Fruit fly (Drosophila melanogaster) whole organism, wandering third instar larva: ENCODE data around the gene Grx1.

ENCODE experiments used
- CG32264 ChIP-seq: fragments of 200-800 bp; sonication (Bioruptor generic); optimal IDR thresholded peaks from 2 replicates; lab custom pipeline; 2016; ENCODE audit warnings: missing biosample characterization, missing genetic modification characterization
- CG9705 ChIP-seq: fragments of 200-800 bp; sonication (Bioruptor generic); optimal IDR thresholded peaks from 2 replicates; lab custom pipeline; 2018; ENCODE audit warnings: missing biosample characterization, mild to moderate bottlenecking, missing genetic modification characterization
- Dfd ChIP-seq: fragments of >200 bp; optimal IDR thresholded peaks from 2 replicates; lab custom pipeline; 2017; ENCODE audit warnings: missing biosample characterization, missing genetic modification characterization
- Dif ChIP-seq: fragments of 200-275, 200-300 bp; sonication (Bioruptor generic); optimal IDR thresholded peaks from 2 replicates; lab custom pipeline; 2018; ENCODE audit warnings: missing biosample characterization, missing genetic modification characterization; ENCODE audit not compliant: partially characterized antibody
- GATAd ChIP-seq: sonication (Bioruptor generic); optimal IDR thresholded peaks from 2 replicates; lab custom pipeline; 2016; ENCODE audit warnings: missing biosample characterization, missing genetic modification characterization
- HLH106 ChIP-seq: fragments of 200-800 bp; optimal IDR thresholded peaks from 3 replicates; lab custom pipeline; 2019; ENCODE audit warnings: missing biosample characterization, mild to moderate bottlenecking, missing genetic modification characterization, moderate library complexity
- Hnf4 ChIP-seq: fragments of 200-800 bp; sonication (Bioruptor generic); optimal IDR thresholded peaks from 2 replicates; lab custom pipeline; 2016; ENCODE audit warnings: missing biosample characterization, mild to moderate bottlenecking, missing genetic modification characterization
- Hr83 ChIP-seq: fragments of 200-300 bp; sonication (Bioruptor generic); optimal IDR thresholded peaks from 2 replicates; lab custom pipeline; 2016; ENCODE audit warnings: missing biosample characterization, mild to moderate bottlenecking, missing genetic modification characterization, moderate library complexity; ENCODE audit not compliant: poor library complexity, severe bottlenecking
- Jra ChIP-seq: sonication (Bioruptor generic); optimal IDR thresholded peaks from 2 replicates; lab custom pipeline; 2016; ENCODE audit warnings: missing biosample characterization, missing genetic modification characterization
- Mio ChIP-seq: sonication (Bioruptor generic); optimal IDR thresholded peaks from 2 replicates; lab custom pipeline; 2016; ENCODE audit warnings: missing biosample characterization, missing genetic modification characterization
- N ChIP-seq: fragments of >200 bp; optimal IDR thresholded peaks from 2 replicates; lab custom pipeline; 2018; ENCODE audit warnings: missing biosample characterization, missing external identifiers, missing genetic modification characterization
- Rel ChIP-seq, 2 experiments: fragments of 200-800 bp; sonication (Bioruptor generic) in 1 of 2; optimal IDR thresholded peaks; 2 replicates in 1 of 2; 3 replicates in 1 of 2; lab custom pipeline; 2016 to 2019; ENCODE audit warnings: mild to moderate bottlenecking in 2 of 2, missing biosample characterization in 2 of 2, missing genetic modification characterization in 2 of 2, moderate library complexity in 1 of 2
- Sp1 ChIP-seq: fragments of 200-800 bp; sonication (Bioruptor generic); optimal IDR thresholded peaks from 3 replicates; lab custom pipeline; 2019; ENCODE audit warnings: missing biosample characterization, mild to moderate bottlenecking, missing genetic modification characterization, moderate library complexity
- Vsx2 ChIP-seq: fragments of 200-300, 225-300 bp; sonication (Bioruptor generic); optimal IDR thresholded peaks from 2 replicates; lab custom pipeline; 2018; ENCODE audit warnings: missing biosample characterization, missing genetic modification characterization; ENCODE audit not compliant: partially characterized antibody
- br ChIP-seq: fragments of 200-800 bp; sonication (Bioruptor generic); optimal IDR thresholded peaks from 2 replicates; lab custom pipeline; 2016; ENCODE audit warnings: missing biosample characterization, missing genetic modification characterization
- brk ChIP-seq: fragments of 200-800 bp; sonication (Bioruptor generic); optimal IDR thresholded peaks from 2 replicates; lab custom pipeline; 2016; ENCODE audit warnings: missing biosample characterization, mild to moderate bottlenecking, missing genetic modification characterization
- dl ChIP-seq, 2 experiments: fragments of 175-275, 200-275 bp in 1 of 2; fragments of 200-275 bp in 1 of 2; sonication (Bioruptor generic); optimal IDR thresholded peaks; lab custom pipeline; 2018; ENCODE audit warnings: mild to moderate bottlenecking in 2 of 2, missing biosample characterization in 2 of 2, missing genetic modification characterization in 2 of 2, moderate library complexity in 2 of 2; ENCODE audit not compliant: partially characterized antibody in 2 of 2, insufficient read depth in 1 of 2
- ey ChIP-seq: fragments of 200-800 bp; sonication (Bioruptor generic); optimal IDR thresholded peaks from 2 replicates; lab custom pipeline; 2016; ENCODE audit warnings: missing biosample characterization, missing genetic modification characterization
- foxo ChIP-seq, 2 experiments: fragments of 200-800 bp; sonication (Bioruptor generic); optimal IDR thresholded peaks; 2 replicates in 1 of 2; 3 replicates in 1 of 2; lab custom pipeline; 2016 to 2017; ENCODE audit warnings: missing biosample characterization in 2 of 2, missing genetic modification characterization in 2 of 2
- fru ChIP-seq: fragments of 200-800 bp; sonication (Bioruptor generic); optimal IDR thresholded peaks from 3 replicates; lab custom pipeline; 2016; ENCODE audit warnings: missing biosample characterization, mild to moderate bottlenecking, missing genetic modification characterization
- h ChIP-seq: fragments of 200-800 bp; sonication (Bioruptor generic); optimal IDR thresholded peaks from 3 replicates; lab custom pipeline; 2016; ENCODE audit warnings: missing biosample characterization, mild to moderate bottlenecking, missing genetic modification characterization
- jim ChIP-seq: fragments of 175-275, 200-325 bp; sonication (Bioruptor generic); optimal IDR thresholded peaks from 2 replicates; lab custom pipeline; 2016; ENCODE audit warnings: missing biosample characterization, mild to moderate bottlenecking, missing genetic modification characterization
- lola ChIP-seq: fragments of >200 bp; optimal IDR thresholded peaks from 2 replicates; lab custom pipeline; 2017; ENCODE audit warnings: missing biosample characterization, missing genetic modification characterization
- pan ChIP-seq: fragments of >200 bp; optimal IDR thresholded peaks from 2 replicates; lab custom pipeline; 2017
- psq ChIP-seq: fragments of 200-800 bp; sonication (Bioruptor generic); optimal IDR thresholded peaks from 3 replicates; lab custom pipeline; 2017; ENCODE audit warnings: missing biosample characterization, mild to moderate bottlenecking, missing genetic modification characterization, moderate library complexity
- sage ChIP-seq: fragments of 200-800 bp; sonication (Bioruptor generic); optimal IDR thresholded peaks from 2 replicates; lab custom pipeline; 2016; ENCODE audit warnings: missing biosample characterization, mild to moderate bottlenecking, missing genetic modification characterization
- sv ChIP-seq: fragments of 200-800 bp; sonication (Bioruptor generic); optimal IDR thresholded peaks from 3 replicates; lab custom pipeline; 2016; ENCODE audit warnings: missing biosample characterization, missing genetic modification characterization
- tai ChIP-seq: sonication (Bioruptor generic); optimal IDR thresholded peaks from 2 replicates; lab custom pipeline; 2016; ENCODE audit warnings: missing biosample characterization, missing genetic modification characterization
- usp ChIP-seq: fragments of >200 bp; optimal IDR thresholded peaks from 2 replicates; lab custom pipeline; 2017; ENCODE audit warnings: missing biosample characterization, missing genetic modification characterization
- woc ChIP-seq: sonication (Bioruptor generic); optimal IDR thresholded peaks from 2 replicates; lab custom pipeline; 2016; ENCODE audit warnings: missing biosample characterization, mild to moderate bottlenecking, missing genetic modification characterization

The Grx1 gene

DNA sequence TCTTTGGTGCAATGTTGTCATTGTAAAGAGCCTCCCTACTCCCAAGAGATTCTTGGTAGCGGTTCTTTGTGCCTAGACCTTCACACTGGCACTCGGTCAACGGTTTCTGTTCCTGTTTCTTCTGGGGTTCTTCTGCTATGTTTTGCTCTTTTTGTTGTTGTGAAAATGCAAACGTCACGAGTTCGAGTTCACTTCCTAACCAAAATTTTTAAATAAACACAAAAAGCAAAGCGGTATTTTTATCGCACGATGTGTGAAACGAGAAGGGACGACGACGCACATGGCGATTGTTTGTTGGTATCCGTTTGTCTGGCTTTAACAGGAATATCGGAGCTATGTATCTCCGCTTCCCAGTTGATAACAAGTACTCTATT, 29.0 kb upstream of the Grx1 start:
- TF ChIP-seq Mio (GFP tag; lab: Kevin White, UChicago), result no peak
- TF ChIP-seq dl (GFP tag; optimal IDR thresholded peaks at IDR 0.05; lab: Kevin White, UChicago; ENCODE audit: insufficient read depth in 1 of 2, partially characterized antibody in 2 of 2), result no peak
- no peak for TF ChIP-seq sv (GFP tag; lab: Kevin White, UChicago)
- no peak for TF ChIP-seq pan
- TF ChIP-seq N (GFP tag; lab: Kevin White, UChicago), result no peak
- TF ChIP-seq CG9705 (GFP tag; lab: Kevin White, UChicago), result no peak

DNA sequence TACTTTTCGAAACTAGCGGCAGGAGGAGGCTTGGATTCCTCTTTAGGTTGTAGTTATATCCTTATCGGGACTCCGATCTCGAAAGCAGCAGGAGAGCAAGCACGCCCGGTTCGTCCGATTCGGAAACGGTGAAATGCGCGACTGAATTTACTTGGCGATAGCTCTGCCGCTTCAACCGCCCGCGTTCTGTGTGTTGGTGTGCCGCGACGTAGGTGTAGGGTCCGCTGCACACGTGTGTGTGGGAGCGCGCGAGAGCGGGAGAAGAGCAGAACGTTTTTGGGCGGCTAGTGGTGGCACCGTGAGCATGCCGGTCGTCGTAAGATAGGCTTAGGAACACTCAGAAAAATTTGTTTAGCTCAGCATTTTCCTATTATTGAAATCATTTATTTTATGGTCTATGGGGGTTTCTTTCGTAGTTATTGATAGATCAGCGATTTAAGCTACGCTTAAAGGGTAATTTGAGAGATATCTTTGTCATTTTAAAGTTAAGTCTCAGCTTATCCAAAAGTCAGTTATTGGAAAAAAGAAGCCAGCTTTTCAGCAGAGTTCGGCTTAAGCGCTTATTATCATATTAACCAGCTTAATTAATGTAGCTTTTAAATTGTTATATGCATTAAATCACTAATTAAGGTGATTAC, 28.5 kb upstream of the Grx1 start:
- TF ChIP-seq psq (GFP tag; lab: Kevin White, UChicago), result no peak
- peak; percentile 40 for TF ChIP-seq ey
- peak; percentile 14 for TF ChIP-seq HLH106 (tag; lab: Kevin White, UChicago)
- peak; percentile 35 for TF ChIP-seq h
- TF ChIP-seq Hnf4, result peak; percentile 24
- peak in 1 of 2 experiments; percentile 18 for TF ChIP-seq foxo (GFP tag; optimal IDR thresholded peaks at IDR 0.05; lab: Kevin White, UChicago)
- TF ChIP-seq woc (GFP tag; lab: Kevin White, UChicago), result peak; percentile 61
- no peak for TF ChIP-seq lola (GFP tag; lab: Kevin White, UChicago)
- peak; percentile 71 for TF ChIP-seq Dif (GFP tag; lab: Kevin White, UChicago)
- no peak for TF ChIP-seq brk
- no peak for TF ChIP-seq Vsx2
- TF ChIP-seq Rel (GFP tag; optimal IDR thresholded peaks at IDR 0.05; lab: Kevin White, UChicago), result no peak
- peak; percentile 43 for TF ChIP-seq Rel (tag; optimal IDR thresholded peaks at IDR 0.05; lab: Kevin White, UChicago)
- peak; percentile 56 for TF ChIP-seq N (GFP tag; lab: Kevin White, UChicago)
- peak; percentile 83 for TF ChIP-seq Hr83 (GFP tag; lab: Kevin White, UChicago)
- peak; percentile 5 for TF ChIP-seq br (GFP tag; lab: Kevin White, UChicago)
- no peak for TF ChIP-seq Jra
- no peak for TF ChIP-seq GATAd (GFP tag; lab: Kevin White, UChicago)
- peak; percentile 43 for TF ChIP-seq fru (GFP tag; lab: Kevin White, UChicago)
- peak; percentile 7 for TF ChIP-seq tai

DNA sequence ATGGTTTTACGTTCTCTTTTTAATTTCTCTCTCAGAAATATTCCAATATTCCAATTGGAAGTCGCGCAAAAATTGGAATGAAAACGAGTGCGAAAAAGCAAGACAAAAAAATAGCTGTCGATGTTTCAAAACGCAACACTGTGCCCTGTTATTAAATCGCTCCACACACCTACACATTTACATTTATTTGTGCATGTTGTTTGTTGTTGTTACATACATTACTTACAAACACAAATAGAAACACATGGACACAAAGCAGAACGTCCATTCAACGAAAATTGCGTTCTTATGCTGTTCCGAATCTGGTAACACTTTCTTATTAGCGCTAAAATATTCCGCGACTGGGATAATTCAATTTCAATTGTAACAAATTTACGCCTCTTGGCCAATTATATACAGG, 27.8 kb upstream of the Grx1 start:
- TF ChIP-seq CG32264 (no peak), jim (GFP tag; lab: Kevin White, UChicago) (no peak), pan (no peak), Hnf4 (no peak), N (GFP tag; lab: Kevin White, UChicago) (no peak), usp (GFP tag; lab: Kevin White, UChicago) (no peak), HLH106 (tag; lab: Kevin White, UChicago) (no peak), Sp1 (no peak), woc (GFP tag; lab: Kevin White, UChicago) (no peak), GATAd (GFP tag; lab: Kevin White, UChicago) (no peak), brk (no peak), ey (no peak), dl (GFP tag; optimal IDR thresholded peaks at IDR 0.05; lab: Kevin White, UChicago; ENCODE audit: insufficient read depth in 1 of 2, partially characterized antibody in 2 of 2) (no peak)

DNA sequence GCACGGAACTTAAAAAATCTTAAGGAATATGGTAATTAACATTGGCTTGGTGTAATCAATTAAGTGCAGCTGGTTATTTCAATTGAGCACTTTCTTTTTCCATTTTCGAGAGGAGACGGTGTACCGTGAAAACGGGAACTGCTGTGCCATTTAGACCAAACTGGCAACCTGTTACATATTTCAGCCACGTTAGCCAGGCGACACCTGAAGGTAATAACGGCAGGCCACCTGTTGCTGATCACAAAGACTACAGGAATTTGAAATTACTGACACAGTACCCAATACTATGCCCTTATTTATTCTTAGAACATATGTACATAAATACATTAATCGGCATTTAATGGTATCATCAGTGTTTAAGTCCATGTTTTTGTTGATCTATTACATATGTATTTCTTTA, 26.8 kb upstream of the Grx1 start:
- TF ChIP-seq sage (GFP tag; lab: Kevin White, UChicago) (no peak), Sp1 (no peak), h (no peak), ey (no peak), Vsx2 (no peak), psq (GFP tag; lab: Kevin White, UChicago) (no peak), sv (GFP tag; lab: Kevin White, UChicago) (no peak), HLH106 (tag; lab: Kevin White, UChicago) (no peak), Dfd (no peak)

DNA sequence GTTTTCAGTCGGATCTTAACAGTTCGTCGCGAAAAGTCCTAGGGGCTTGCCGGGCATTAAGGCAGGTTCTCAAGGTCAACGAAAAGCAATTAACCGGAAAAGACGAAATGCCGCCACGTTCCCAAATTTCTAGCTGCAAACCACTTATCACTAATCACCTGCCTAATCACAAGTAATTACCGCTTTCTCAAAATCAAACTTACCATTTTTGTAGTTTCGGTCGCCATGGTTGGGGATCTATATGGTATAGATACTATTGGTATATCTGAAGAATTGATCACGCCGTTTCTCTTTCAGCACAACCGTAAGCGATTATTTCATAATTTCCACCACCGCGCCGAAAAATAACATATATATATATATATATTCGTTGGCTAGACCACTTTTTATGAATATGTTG, 23.2 kb upstream of the Grx1 start:
- TF ChIP-seq pan, result peak; percentile 8
- no peak for TF ChIP-seq Dif (GFP tag; lab: Kevin White, UChicago)

DNA sequence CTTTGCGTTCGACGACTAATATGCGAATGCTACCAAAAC, 23.0 kb upstream of the Grx1 start, which contains the start of gene Indy:
Gene Indy (minus strand): TSS at position 35 of the 39 bp plus-strand sequence.
- no peak for TF ChIP-seq N (GFP tag; lab: Kevin White, UChicago)
- TF ChIP-seq Hnf4, result no peak
- no peak for TF ChIP-seq lola (GFP tag; lab: Kevin White, UChicago)
- TF ChIP-seq Rel (GFP tag; optimal IDR thresholded peaks at IDR 0.05; lab: Kevin White, UChicago), result no peak
- TF ChIP-seq Rel (tag; optimal IDR thresholded peaks at IDR 0.05; lab: Kevin White, UChicago), result no peak
- TF ChIP-seq usp (GFP tag; lab: Kevin White, UChicago), result no peak
- TF ChIP-seq Sp1, result no peak
